Worm (Caenorhabditis elegans) whole organism, L3 larva: ENCODE data around the gene W09C2.9.

Source experiments
- R02D3.7 ChIP-seq: fragments of 150-350 bp; optimal IDR thresholded peaks from 2 replicates; lab custom pipeline; 2014; ENCODE audit warnings: missing biosample characterization, missing genetic modification characterization
- ama-1 ChIP-seq: fragments of 150-350 bp; optimal IDR thresholded peaks from 2 replicates; lab custom pipeline; 2018
- ceh-28 ChIP-seq: fragments of 150-350 bp; optimal IDR thresholded peaks from 2 replicates; lab custom pipeline; 2014; ENCODE audit warnings: missing biosample characterization, missing genetic modification reagents, missing genetic modification characterization
- ceh-9 ChIP-seq: sonication (generic microtip); optimal IDR thresholded peaks from 2 replicates; lab custom pipeline; 2018; ENCODE audit warnings: missing biosample characterization, missing genetic modification characterization
- daf-12 ChIP-seq: fragments of 150-350 bp; optimal IDR thresholded peaks from 2 replicates; lab custom pipeline; 2014; ENCODE audit warnings: missing biosample characterization, missing genetic modification reagents, missing genetic modification characterization
- egl-27 ChIP-seq: sonication (generic microtip); optimal IDR thresholded peaks from 4 replicates; lab custom pipeline; 2017; ENCODE audit warnings: missing biosample characterization, missing genetic modification reagents, missing genetic modification characterization
- elt-1 ChIP-seq: fragments of 150-350 bp; optimal IDR thresholded peaks from 2 replicates; lab custom pipeline; 2014; ENCODE audit warnings: missing biosample characterization, missing genetic modification characterization
- elt-2 ChIP-seq: sonication (generic microtip); optimal IDR thresholded peaks from 2 replicates; lab custom pipeline; 2016; ENCODE audit warnings: missing genetic modification reagents, mild to moderate bottlenecking, missing genetic modification characterization, missing compliant biosample characterization
- elt-3 ChIP-seq, 3 experiments: fragments of 150-350 bp in 1 of 3; sonication (generic microtip) in 2 of 3; optimal IDR thresholded peaks; 2 replicates in 2 of 3; 4 replicates in 1 of 3; lab custom pipeline; 2014 to 2017; ENCODE audit warnings: missing biosample characterization in 3 of 3, missing genetic modification characterization in 3 of 3
- eor-1 ChIP-seq, 2 experiments: fragments of 150-350 bp; optimal IDR thresholded peaks; 2 replicates each; lab custom pipeline; 2014 to 2018; ENCODE audit warnings: missing biosample characterization in 2 of 2, missing genetic modification characterization in 2 of 2
- fkh-10 ChIP-seq: sonication (generic microtip); optimal IDR thresholded peaks from 2 replicates; lab custom pipeline; 2017; ENCODE audit warnings: missing biosample characterization, missing genetic modification reagents, missing genetic modification characterization
- fkh-2 ChIP-seq: fragments of 150-350 bp; optimal IDR thresholded peaks from 2 replicates; lab custom pipeline; 2014; ENCODE audit warnings: missing biosample characterization, missing genetic modification reagents, missing genetic modification characterization
- fos-1 ChIP-seq: fragments of 150-350 bp; optimal IDR thresholded peaks from 2 replicates; lab custom pipeline; 2014; ENCODE audit warnings: missing biosample characterization, missing genetic modification characterization
- hmg-11 ChIP-seq: sonication (generic microtip); optimal IDR thresholded peaks from 2 replicates; lab custom pipeline; 2016; ENCODE audit warnings: missing genetic modification characterization, missing compliant biosample characterization
- jun-1 ChIP-seq: fragments of 150-350 bp; optimal IDR thresholded peaks from 2 replicates; lab custom pipeline; 2014; ENCODE audit warnings: missing biosample characterization, missing genetic modification reagents, missing genetic modification characterization
- lin-15B ChIP-seq: fragments of 150-350 bp; optimal IDR thresholded peaks from 2 replicates; lab custom pipeline; 2014; ENCODE audit warnings: missing biosample characterization, missing genetic modification characterization
- lin-39 ChIP-seq: fragments of 150-350 bp; optimal IDR thresholded peaks from 2 replicates; lab custom pipeline; 2018; ENCODE audit warnings: missing biosample characterization, missing genetic modification reagents, missing genetic modification characterization
- lsy-12 ChIP-seq: sonication (generic microtip); optimal IDR thresholded peaks from 2 replicates; lab custom pipeline; 2016; ENCODE audit warnings: mild to moderate bottlenecking, missing genetic modification characterization, missing compliant biosample characterization
- mml-1 ChIP-seq: fragments of 150-350 bp; sonication (generic microtip); optimal IDR thresholded peaks from 3 replicates; lab custom pipeline; 2014; ENCODE audit warnings: missing biosample characterization, missing genetic modification characterization
- nhr-11 ChIP-seq: fragments of 150-350 bp; optimal IDR thresholded peaks from 2 replicates; lab custom pipeline; 2014; ENCODE audit warnings: missing biosample characterization, missing genetic modification characterization
- nhr-12 ChIP-seq: fragments of 150-350 bp; optimal IDR thresholded peaks from 2 replicates; lab custom pipeline; 2014; ENCODE audit warnings: missing biosample characterization, missing genetic modification characterization
- nhr-23 ChIP-seq: fragments of 150-350 bp; optimal IDR thresholded peaks from 2 replicates; lab custom pipeline; 2014; ENCODE audit warnings: missing biosample characterization, missing genetic modification reagents, missing genetic modification characterization
- nhr-237 ChIP-seq: fragments of 150-350 bp; optimal IDR thresholded peaks from 2 replicates; lab custom pipeline; 2014; ENCODE audit warnings: missing biosample characterization, missing genetic modification characterization
- nhr-25 ChIP-seq: sonication (generic microtip); optimal IDR thresholded peaks from 2 replicates; lab custom pipeline; 2017; ENCODE audit warnings: missing biosample characterization, missing genetic modification characterization
- nhr-43 ChIP-seq: sonication (generic microtip); optimal IDR thresholded peaks from 2 replicates; lab custom pipeline; 2016; ENCODE audit warnings: mild to moderate bottlenecking, missing genetic modification characterization, missing compliant biosample characterization; ENCODE audit not compliant: poor library complexity, severe bottlenecking
- nhr-67 ChIP-seq: fragments of 150-350 bp; optimal IDR thresholded peaks from 2 replicates; lab custom pipeline; 2014; ENCODE audit warnings: missing biosample characterization, missing genetic modification characterization
- nhr-76 ChIP-seq: fragments of 150-350 bp; sonication (generic microtip); optimal IDR thresholded peaks from 5 replicates; lab custom pipeline; 2014; ENCODE audit warnings: missing biosample characterization, missing genetic modification characterization
- nhr-77 ChIP-seq: fragments of 150-350 bp; optimal IDR thresholded peaks from 2 replicates; lab custom pipeline; 2014; ENCODE audit warnings: missing biosample characterization, missing genetic modification characterization
- pha-4 ChIP-seq: fragments of 150-350 bp; optimal IDR thresholded peaks from 2 replicates; lab custom pipeline; 2014; ENCODE audit warnings: missing biosample characterization, missing genetic modification reagents, missing genetic modification characterization
- pqm-1 ChIP-seq: fragments of 150-350 bp; optimal IDR thresholded peaks from 2 replicates; lab custom pipeline; 2017; ENCODE audit warnings: missing biosample characterization, missing genetic modification characterization, inconsistent platforms
- sea-2 ChIP-seq: fragments of 150-350 bp; sonication (generic microtip); optimal IDR thresholded peaks from 4 replicates; lab custom pipeline; 2014; ENCODE audit warnings: missing biosample characterization, missing genetic modification reagents, missing genetic modification characterization
- skn-1 ChIP-seq: fragments of 150-350 bp; optimal IDR thresholded peaks from 2 replicates; lab custom pipeline; 2014; ENCODE audit warnings: missing biosample characterization, missing genetic modification characterization
- snpc-4 ChIP-seq: fragments of 150-350 bp; optimal IDR thresholded peaks from 2 replicates; lab custom pipeline; 2014; ENCODE audit warnings: missing biosample characterization, missing genetic modification characterization
- tbx-2 ChIP-seq: sonication (generic microtip); optimal IDR thresholded peaks from 2 replicates; lab custom pipeline; 2016; ENCODE audit warnings: mild to moderate bottlenecking, missing genetic modification characterization, missing compliant biosample characterization
- unc-39 ChIP-seq: sonication (generic microtip); optimal IDR thresholded peaks from 4 replicates; lab custom pipeline; 2017; ENCODE audit warnings: missing biosample characterization, missing genetic modification characterization
- unc-62 ChIP-seq: fragments of 150-350 bp; sonication (generic microtip); optimal IDR thresholded peaks from 4 replicates; lab custom pipeline; 2014; ENCODE audit warnings: missing biosample characterization, missing genetic modification reagents, missing genetic modification characterization
- zag-1 ChIP-seq: fragments of 150-350 bp; optimal IDR thresholded peaks from 2 replicates; lab custom pipeline; 2014; ENCODE audit warnings: missing biosample characterization, missing genetic modification characterization
- ztf-11 ChIP-seq: fragments of 150-350 bp; optimal IDR thresholded peaks from 2 replicates; lab custom pipeline; 2014; ENCODE audit warnings: missing biosample characterization, missing genetic modification characterization
- ztf-4 ChIP-seq: fragments of 150-350 bp; optimal IDR thresholded peaks from 2 replicates; lab custom pipeline; 2014; ENCODE audit warnings: missing biosample characterization, missing genetic modification characterization

Gene W09C2.9

DNA sequence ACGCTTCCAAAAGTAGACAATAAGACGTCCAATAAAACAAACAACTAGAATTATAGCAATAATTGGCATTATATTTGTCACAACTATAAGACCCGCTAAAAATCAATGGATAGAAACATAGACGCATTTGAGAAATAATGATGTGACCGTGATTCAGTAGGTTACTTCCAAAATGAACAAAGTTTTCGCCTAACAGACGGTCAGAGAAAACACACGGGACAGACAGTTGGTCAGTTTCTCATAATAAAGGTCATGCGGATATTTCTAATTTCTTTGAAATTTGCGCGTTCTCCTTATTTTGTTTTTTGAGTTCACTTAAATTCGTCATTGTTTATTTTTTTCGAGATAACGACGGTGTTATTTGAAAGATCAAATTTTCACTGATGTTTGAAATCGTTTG is 8.4 kb upstream of the W09C2.9 start:
- TF ChIP-seq nhr-23 (peak; percentile 20), ztf-4 (tag; lab: Kevin White, UChicago) (no peak)

DNA sequence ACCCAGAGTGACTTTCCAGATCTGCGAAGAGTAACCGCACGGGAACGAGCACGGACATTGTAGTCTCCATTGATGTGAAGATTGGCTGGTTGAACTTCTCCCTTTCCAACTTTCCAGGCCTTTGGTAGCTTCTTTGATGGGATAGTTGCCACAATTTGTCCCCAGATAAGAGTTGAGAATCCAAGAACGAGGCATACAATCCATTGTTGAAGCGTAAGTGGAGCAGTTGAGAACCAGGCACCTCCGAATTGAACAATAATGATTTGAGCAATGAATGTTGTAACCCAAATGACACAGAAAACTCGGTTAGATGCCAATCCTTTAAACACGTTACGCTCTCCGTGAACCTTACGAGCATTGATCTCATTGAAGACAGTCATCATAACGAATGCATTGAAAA is 3.9 kb upstream of the W09C2.9 start:
- TF ChIP-seq ama-1 (no peak), elt-2 (no peak), nhr-237 (tag; lab: Kevin White, UChicago) (no peak), hmg-11 (tag; lab: Kevin White, UChicago) (no peak), elt-3 (tag; optimal IDR thresholded peaks at IDR 0.05; lab: Kevin White, UChicago) (no peak), unc-39 (tag; lab: Kevin White, UChicago) (no peak), nhr-76 (tag; lab: Kevin White, UChicago) (no peak), tbx-2 (no peak), daf-12 (tag; lab: Kevin White, UChicago) (no peak), sea-2 (no peak), fkh-2 (tag; lab: Kevin White, UChicago) (no peak), zag-1 (tag; lab: Kevin White, UChicago) (no peak), skn-1 (tag; lab: Kevin White, UChicago) (no peak), ceh-9 (tag; lab: Kevin White, UChicago) (no peak), ztf-11 (tag; lab: Kevin White, UChicago) (no peak), lin-15B (tag; lab: Kevin White, UChicago) (no peak), pqm-1 (no peak), nhr-11 (tag; lab: Kevin White, UChicago) (no peak), nhr-43 (no peak)
- TF ChIP-seq, all 47 proteins: peak for 0

DNA sequence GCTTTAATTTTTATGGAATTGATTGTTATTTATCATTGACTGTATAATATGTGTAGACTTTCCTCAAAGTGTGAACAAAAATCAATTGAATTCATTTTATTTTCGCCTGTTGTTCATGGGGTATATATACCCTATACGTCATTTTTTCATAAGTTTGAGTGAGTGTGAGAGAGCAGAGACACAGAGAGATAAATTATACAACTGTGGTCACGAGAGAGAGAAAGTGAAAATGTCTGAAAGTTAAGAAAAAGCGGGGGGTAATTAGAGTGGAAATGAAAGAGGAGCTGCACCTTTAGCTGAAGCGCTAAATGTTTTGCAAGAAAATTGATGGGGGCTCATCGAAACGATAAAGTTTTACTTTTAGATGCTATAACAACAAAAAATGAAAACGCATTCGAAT is 2.7 kb upstream of the W09C2.9 start:
- TF ChIP-seq nhr-23 (peak; percentile 6), elt-2 (peak; percentile 30), jun-1 (tag; lab: Kevin White, UChicago) (peak; percentile 29), mml-1 (tag; lab: Kevin White, UChicago) (no peak), ztf-4 (tag; lab: Kevin White, UChicago) (no peak), pqm-1 (no peak), unc-62 (no peak)

DNA sequence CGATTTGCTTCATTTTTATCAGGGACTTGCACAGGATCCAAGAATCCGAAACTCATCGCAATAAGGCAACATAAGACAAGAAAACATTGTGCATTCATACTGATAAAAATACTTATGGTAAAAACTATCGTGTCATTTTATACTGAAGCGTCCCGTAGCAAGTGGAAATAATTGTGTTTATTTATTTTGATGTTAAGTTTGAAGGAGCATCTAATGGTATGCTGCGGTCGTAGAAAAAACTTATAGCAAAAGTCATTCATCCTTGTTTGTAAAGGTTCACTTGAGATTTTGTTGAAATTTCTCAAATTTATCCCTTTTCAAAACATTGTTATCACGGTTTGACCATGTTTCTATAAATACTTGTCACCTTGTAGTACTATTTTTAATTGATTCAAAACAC is 1.8 kb upstream of the W09C2.9 start, which contains the start of gene W09C2.10:
W09C2.10 (minus strand) TSS at position 101 of the 400 bp plus-strand sequence.
- TF ChIP-seq snpc-4 (tag; lab: Kevin White, UChicago), result no peak
- no peak for TF ChIP-seq eor-1 (tag; optimal IDR thresholded peaks at IDR 0.05; lab: Kevin White, UChicago)
- no peak for TF ChIP-seq hmg-11 (tag; lab: Kevin White, UChicago)
- TF ChIP-seq tbx-2, result no peak
- TF ChIP-seq nhr-11 (tag; lab: Kevin White, UChicago), result no peak
- no peak for TF ChIP-seq elt-1 (tag; lab: Kevin White, UChicago)
- TF ChIP-seq ceh-28 (tag; lab: Kevin White, UChicago), result no peak
- no peak for TF ChIP-seq jun-1 (tag; lab: Kevin White, UChicago)
- no peak for TF ChIP-seq nhr-23
- TF ChIP-seq pha-4, result no peak
- TF ChIP-seq fkh-2 (tag; lab: Kevin White, UChicago), result no peak
- TF ChIP-seq fkh-10 (GFP tag; lab: Kevin White, UChicago), result no peak
- TF ChIP-seq nhr-77 (tag; lab: Kevin White, UChicago), result no peak
- no peak for TF ChIP-seq fos-1 (tag; lab: Kevin White, UChicago)
- TF ChIP-seq lin-15B (tag; lab: Kevin White, UChicago), result no peak
- TF ChIP-seq elt-3 (tag; optimal IDR thresholded peaks at IDR 0.05; lab: Kevin White, UChicago), result no peak
- no peak for TF ChIP-seq nhr-25 (tag; lab: Kevin White, UChicago)
- TF ChIP-seq zag-1 (tag; lab: Kevin White, UChicago), result no peak
- TF ChIP-seq nhr-12 (tag; lab: Kevin White, UChicago), result no peak

DNA sequence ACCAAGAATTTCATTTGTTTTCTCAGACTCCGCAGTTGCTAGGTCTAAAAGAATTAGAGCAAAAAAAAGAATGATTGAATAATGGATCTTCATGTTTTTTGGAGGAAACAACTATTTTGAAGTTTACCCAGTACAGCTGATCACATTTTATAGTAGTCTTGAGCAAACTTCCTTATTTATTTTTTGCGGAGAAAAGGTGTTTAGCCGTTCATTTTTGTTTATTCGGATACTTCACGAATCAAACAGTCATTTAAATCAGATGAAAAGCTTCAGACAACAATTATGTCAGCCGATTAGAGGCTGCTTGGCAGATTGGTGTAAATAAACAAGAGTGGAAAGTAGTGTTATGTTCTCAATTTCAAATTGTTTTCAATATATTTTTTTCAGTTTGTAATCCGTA is 1.1 kb upstream of the W09C2.9 start, which contains the start of gene W09C2.8:
W09C2.8 (minus strand) TSS at position 101 of the 400 bp plus-strand sequence.
- no peak for TF ChIP-seq eor-1 (tag; optimal IDR thresholded peaks at IDR 0.05; lab: Kevin White, UChicago)
- TF ChIP-seq ceh-28 (tag; lab: Kevin White, UChicago), result no peak
- no peak for TF ChIP-seq R02D3.7 (tag; lab: Kevin White, UChicago)
- TF ChIP-seq snpc-4 (tag; lab: Kevin White, UChicago), result no peak
- no peak for TF ChIP-seq nhr-67 (tag; lab: Kevin White, UChicago)
- no peak for TF ChIP-seq ceh-9 (tag; lab: Kevin White, UChicago)
- TF ChIP-seq elt-3 (tag; optimal IDR thresholded peaks at IDR 0.05; lab: Kevin White, UChicago), result no peak
- no peak for TF ChIP-seq daf-12 (tag; lab: Kevin White, UChicago)
- no peak for TF ChIP-seq lsy-12
- no peak for TF ChIP-seq egl-27
- no peak for TF ChIP-seq lin-39 (tag; lab: Kevin White, UChicago)
- TF ChIP-seq fkh-10 (GFP tag; lab: Kevin White, UChicago), result no peak
- TF ChIP-seq elt-2, result no peak
- TF ChIP-seq, all 47 proteins: peak for 0
